Worm (Caenorhabditis elegans): ENCODE data around the gene srw-59.

Gene srw-59

ce11 chrV:15972484-15972883 is 21.7 kb upstream of the srw-59 start, which contains the start of gene sru-23:
Gene sru-23, minus strand, starts transcription at chrV:15972584.
- no peak for TF ChIP-seq nhr-129 (tag; optimal IDR thresholded peaks at IDR 0.05)
- TF ChIP-seq nhr-77 (tag; optimal IDR thresholded peaks at IDR 0.05) = no peak
- no peak for TF ChIP-seq nhr-12 (tag; optimal IDR thresholded peaks at IDR 0.05)
- TF ChIP-seq C34F6.9 (tag; optimal IDR thresholded peaks at IDR 0.05) = no peak
- no peak for TF ChIP-seq mdl-1 (tag; optimal IDR thresholded peaks at IDR 0.05)
- no peak for TF ChIP-seq alr-1 (tag; optimal IDR thresholded peaks at IDR 0.05)
- TF ChIP-seq unc-62 (GFP tag; optimal IDR thresholded peaks at IDR 0.05) = no peak
- no peak for TF ChIP-seq gmeb-1 (tag; optimal IDR thresholded peaks at IDR 0.05)
- TF ChIP-seq ztf-11 (tag; optimal IDR thresholded peaks at IDR 0.05) = no peak
- TF ChIP-seq snpc-4 (tag; optimal IDR thresholded peaks at IDR 0.05) = no peak
- no peak for TF ChIP-seq blmp-1 (tag; optimal IDR thresholded peaks at IDR 0.05; ENCODE audit: insufficient read depth)
- TF ChIP-seq ceh-82 (tag; optimal IDR thresholded peaks at IDR 0.05) = no peak
- TF ChIP-seq unc-39 (tag; optimal IDR thresholded peaks at IDR 0.05) = no peak
- TF ChIP-seq nhr-21 (tag; optimal IDR thresholded peaks at IDR 0.05) = no peak
- no peak for TF ChIP-seq crh-2 (tag; optimal IDR thresholded peaks at IDR 0.05)
- TF ChIP-seq ZK546.5 (tag; optimal IDR thresholded peaks at IDR 0.05) = no peak
- no peak for TF ChIP-seq peb-1 (tag; optimal IDR thresholded peaks at IDR 0.05)
- no peak for TF ChIP-seq sma-9 (GFP tag; optimal IDR thresholded peaks at IDR 0.05)
- no peak for TF ChIP-seq sma-9 (tag; optimal IDR thresholded peaks at IDR 0.05)
- TF ChIP-seq R02D3.7 (tag; optimal IDR thresholded peaks at IDR 0.05) = no peak
- TF ChIP-seq lsy-2 (tag; optimal IDR thresholded peaks at IDR 0.05) = no peak

DNA sequence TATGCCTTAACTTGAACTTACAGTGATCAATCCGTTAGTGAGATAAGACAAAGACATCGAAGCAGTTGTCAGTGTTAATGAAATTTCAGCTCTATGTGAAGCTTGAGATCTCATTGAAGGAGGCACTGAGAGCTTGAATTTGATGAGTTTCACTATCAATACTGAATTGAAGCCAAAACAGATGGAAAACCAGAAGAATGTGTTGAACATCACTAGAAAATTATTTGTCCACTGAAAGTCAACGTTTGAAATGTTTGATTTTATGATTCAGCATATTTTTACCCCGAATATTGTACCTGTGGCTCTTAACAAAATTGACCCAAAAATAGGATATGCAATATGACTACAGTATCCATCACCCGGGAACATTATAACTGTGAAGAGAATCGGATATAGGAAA is 20.0 kb upstream of the srw-59 start:
- no peak for TF ChIP-seq nhr-129 (tag; optimal IDR thresholded peaks at IDR 0.05)
- no peak for TF ChIP-seq aly-2 (tag; optimal IDR thresholded peaks at IDR 0.05)
- TF ChIP-seq nhr-23 (tag; optimal IDR thresholded peaks at IDR 0.05) = no peak
- TF ChIP-seq zag-1 (tag; optimal IDR thresholded peaks at IDR 0.05) = no peak
- no peak for TF ChIP-seq mbf-1 (tag; optimal IDR thresholded peaks at IDR 0.05)
- no peak for TF ChIP-seq nhr-10 (tag; optimal IDR thresholded peaks at IDR 0.05)

- TF ChIP-seq ceh-16 (tag; optimal IDR thresholded peaks at IDR 0.05) (no peak), nhr-12 (tag; optimal IDR thresholded peaks at IDR 0.05) (no peak), lin-11 (tag; optimal IDR thresholded peaks at IDR 0.05) (no peak), mab-5 (tag; optimal IDR thresholded peaks at IDR 0.05) (no peak), C34F6.9 (tag; optimal IDR thresholded peaks at IDR 0.05) (no peak), sma-9 (GFP tag; optimal IDR thresholded peaks at IDR 0.05) (no peak), sma-9 (tag; optimal IDR thresholded peaks at IDR 0.05) (no peak), alr-1 (tag; optimal IDR thresholded peaks at IDR 0.05) (no peak), elt-1 (tag; optimal IDR thresholded peaks at IDR 0.05) (no peak), nhr-23 (tag; optimal IDR thresholded peaks at IDR 0.05) (no peak), lsy-2 (tag; optimal IDR thresholded peaks at IDR 0.05) (no peak), mdl-1 (tag; optimal IDR thresholded peaks at IDR 0.05) (no peak), nhr-237 (tag; optimal IDR thresholded peaks at IDR 0.05) (no peak), ama-1 (optimal IDR thresholded peaks at IDR 0.05) (no peak), nhr-129 (tag; optimal IDR thresholded peaks at IDR 0.05) (no peak)
These were observed 18.9 kb upstream of the srw-59 start, which contains the start of gene F36G9.7 for ce11 chrV:15969653-15970052. Gene F36G9.7, minus strand, starts transcription at chrV:15969753.

DNA sequence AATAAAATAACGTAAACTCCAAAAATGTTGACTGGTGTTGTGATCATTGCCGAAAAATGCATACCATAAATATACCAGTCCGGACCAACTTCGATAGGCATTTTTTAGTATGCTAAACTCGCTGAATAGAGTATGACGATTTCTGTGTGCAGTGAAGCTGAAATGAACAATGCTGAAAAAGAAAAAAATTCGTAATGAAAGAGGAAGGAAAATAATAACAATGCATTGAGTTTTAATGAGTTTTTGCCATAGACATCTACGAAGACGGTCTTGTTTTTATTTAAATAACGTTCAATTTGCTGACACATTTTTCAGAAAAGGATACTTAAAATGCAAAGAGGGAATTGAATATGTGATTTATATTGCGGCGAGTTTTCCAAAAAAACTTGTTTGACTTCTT is 16.7 kb upstream of the srw-59 start, which contains the start of gene sri-1:
Gene sri-1, minus strand, starts transcription at position 101 of the 400 bp plus-strand sequence.
- no peak for TF ChIP-seq nhr-25 (tag; optimal IDR thresholded peaks at IDR 0.05)
- no peak for TF ChIP-seq nhr-12 (tag; optimal IDR thresholded peaks at IDR 0.05)
- TF ChIP-seq dmd-4 (tag; optimal IDR thresholded peaks at IDR 0.05) = no peak
- no peak for TF ChIP-seq crh-2 (tag; optimal IDR thresholded peaks at IDR 0.05)
- no peak for TF ChIP-seq aly-2 (tag; optimal IDR thresholded peaks at IDR 0.05)
- TF ChIP-seq gmeb-1 (tag; optimal IDR thresholded peaks at IDR 0.05) = no peak

ce11 chrV:15965114-15965513 is 14.3 kb upstream of the srw-59 start, which contains the start of gene sri-2:
Gene sri-2, minus strand, starts transcription at chrV:15965214.
- no peak for TF ChIP-seq nhr-6 (tag; optimal IDR thresholded peaks at IDR 0.05)
- TF ChIP-seq ztf-1 (GFP tag; conservative IDR thresholded peaks at IDR 0.05) = no peak
- TF ChIP-seq lin-39 (tag; optimal IDR thresholded peaks at IDR 0.05) = no peak
- TF ChIP-seq nhr-77 (tag; optimal IDR thresholded peaks at IDR 0.05) = no peak
- no peak for TF ChIP-seq unc-55 (GFP tag; optimal IDR thresholded peaks at IDR 0.05)
- no peak for TF ChIP-seq ZK546.5 (tag; optimal IDR thresholded peaks at IDR 0.05)
- no peak for TF ChIP-seq ama-1 (optimal IDR thresholded peaks at IDR 0.05)
- TF ChIP-seq lin-13 (GFP tag; optimal IDR thresholded peaks at IDR 0.05) = no peak
- TF ChIP-seq snpc-4 (tag; optimal IDR thresholded peaks at IDR 0.05) = no peak
- no peak for TF ChIP-seq nhr-25 (tag; optimal IDR thresholded peaks at IDR 0.05)
- TF ChIP-seq egl-27 (tag; optimal IDR thresholded peaks at IDR 0.05) = no peak
- no peak for TF ChIP-seq blmp-1 (tag; optimal IDR thresholded peaks at IDR 0.05; ENCODE audit: insufficient read depth)
- TF ChIP-seq ztf-4 (tag; optimal IDR thresholded peaks at IDR 0.05) = no peak
- no peak for TF ChIP-seq elt-3 (tag; optimal IDR thresholded peaks at IDR 0.05)
- no peak for TF ChIP-seq nhr-129 (tag; optimal IDR thresholded peaks at IDR 0.05)
- no peak for TF ChIP-seq Y55F3AM.14 (GFP tag; optimal IDR thresholded peaks at IDR 0.05)
- no peak for TF ChIP-seq ztf-11 (tag; optimal IDR thresholded peaks at IDR 0.05)
- no peak for TF ChIP-seq sma-3 (GFP tag; optimal IDR thresholded peaks at IDR 0.05)
- TF ChIP-seq zag-1 (tag; optimal IDR thresholded peaks at IDR 0.05) = no peak
